Fruit fly (Drosophila melanogaster): ENCODE data around the gene CG4374.

The CG4374 gene

DNA sequence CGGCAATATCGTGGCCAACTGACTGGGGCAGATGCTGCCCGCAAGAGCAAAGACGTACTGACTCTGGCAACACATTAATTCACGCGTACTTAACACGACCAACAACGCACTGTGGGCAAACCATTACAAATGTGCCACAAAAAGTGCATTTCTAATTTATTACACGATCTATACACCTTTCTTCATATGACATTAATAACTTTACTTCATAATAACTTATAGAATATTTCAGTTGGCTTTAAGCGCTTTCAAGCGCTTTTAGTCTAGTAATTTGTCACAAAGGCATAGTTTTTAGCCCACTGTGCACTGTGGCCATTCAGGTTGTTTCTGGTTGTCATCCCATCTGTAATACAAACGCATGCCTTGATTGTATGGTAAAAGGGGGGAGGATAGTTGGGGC is 103.8 kb downstream of the CG4374 start:
- TF ChIP-seq Vsx2 (GFP tag; optimal IDR thresholded peaks at IDR 0.05; ENCODE audit: partially characterized antibody) (no peak), rgr (GFP tag; optimal IDR thresholded peaks at IDR 0.05) (no peak), usp (GFP tag; optimal IDR thresholded peaks at IDR 0.05) (no peak), CG32264 (GFP tag; optimal IDR thresholded peaks at IDR 0.05) (no peak), Rel (GFP tag; optimal IDR thresholded peaks at IDR 0.05) (no peak), Rel (tag; optimal IDR thresholded peaks at IDR 0.05) (no peak), Mio (GFP tag; optimal IDR thresholded peaks at IDR 0.05) (no peak), h (GFP tag; optimal IDR thresholded peaks at IDR 0.05) (no peak), br (GFP tag; optimal IDR thresholded peaks at IDR 0.05) (no peak), woc (GFP tag; optimal IDR thresholded peaks at IDR 0.05) (no peak), Jra (GFP tag; optimal IDR thresholded peaks at IDR 0.05) (no peak), Myc (optimal IDR thresholded peaks at IDR 0.05) (no peak), jim (GFP tag; optimal IDR thresholded peaks at IDR 0.05) (no peak), tai (GFP tag; optimal IDR thresholded peaks at IDR 0.05) (no peak), psq (GFP tag; optimal IDR thresholded peaks at IDR 0.05) (no peak), GATAd (GFP tag; optimal IDR thresholded peaks at IDR 0.05) (no peak), Hr83 (GFP tag; optimal IDR thresholded peaks at IDR 0.05; ENCODE audit: poor library complexity, severe bottlenecking) (no peak), dsf (GFP tag; optimal IDR thresholded peaks at IDR 0.05; ENCODE audit: borderline replicate concordance) (no peak)

DNA sequence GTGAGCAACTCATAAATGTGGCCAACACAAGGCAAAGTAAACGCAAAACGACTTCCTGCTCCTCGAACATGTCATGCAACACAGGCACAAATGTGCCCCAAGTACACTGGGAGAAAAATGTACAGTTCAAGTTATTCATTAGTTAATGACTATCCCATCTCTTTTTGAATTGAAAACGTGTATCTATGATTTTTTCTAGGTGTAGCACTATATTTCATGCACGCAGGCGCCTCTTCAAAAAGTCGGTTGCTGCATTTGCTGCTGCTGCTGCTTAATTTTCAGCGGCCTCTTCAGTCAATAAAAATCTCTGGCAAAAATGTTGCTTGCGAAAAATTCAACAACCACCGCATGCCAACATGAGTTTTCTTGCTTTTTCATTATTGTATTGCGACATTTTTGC is 104.5 kb downstream of the CG4374 start:
- TF ChIP-seq fru (GFP tag; optimal IDR thresholded peaks at IDR 0.05) (no peak), tai (GFP tag; optimal IDR thresholded peaks at IDR 0.05) (no peak), Hnf4 (GFP tag; optimal IDR thresholded peaks at IDR 0.05) (no peak), br (GFP tag; optimal IDR thresholded peaks at IDR 0.05) (no peak), sv (GFP tag; optimal IDR thresholded peaks at IDR 0.05) (no peak), ey (GFP tag; optimal IDR thresholded peaks at IDR 0.05) (no peak), foxo (GFP tag; optimal IDR thresholded peaks at IDR 0.05) (no peak), N (GFP tag; optimal IDR thresholded peaks at IDR 0.05) (no peak), h (GFP tag; optimal IDR thresholded peaks at IDR 0.05) (no peak), lola (GFP tag; optimal IDR thresholded peaks at IDR 0.05) (no peak), Mio (GFP tag; optimal IDR thresholded peaks at IDR 0.05) (no peak), jim (GFP tag; optimal IDR thresholded peaks at IDR 0.05) (no peak), Vsx2 (GFP tag; optimal IDR thresholded peaks at IDR 0.05; ENCODE audit: partially characterized antibody) (no peak), CG9705 (GFP tag; optimal IDR thresholded peaks at IDR 0.05) (no peak)

DNA sequence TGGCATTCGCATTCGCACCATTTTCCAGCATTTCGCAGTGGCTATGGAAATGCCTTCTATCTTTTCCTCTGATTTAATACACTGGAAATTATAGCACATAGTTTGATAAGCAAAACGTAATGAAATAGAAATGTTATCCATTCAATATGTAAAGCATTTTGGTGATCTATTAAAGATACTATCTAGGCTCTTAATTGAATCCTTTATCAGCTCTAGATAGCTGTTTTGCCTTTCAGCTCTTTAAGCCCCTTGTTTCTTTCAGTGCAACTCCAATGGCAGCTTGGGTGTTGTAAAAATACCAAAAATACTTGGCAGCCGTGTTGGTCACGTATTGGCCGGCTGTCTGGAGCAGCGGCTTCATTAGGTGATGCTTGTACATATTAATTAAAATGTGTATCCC is 107.0 kb downstream of the CG4374 start:
- no peak for TF ChIP-seq Hnf4 (GFP tag; optimal IDR thresholded peaks at IDR 0.05)

DNA sequence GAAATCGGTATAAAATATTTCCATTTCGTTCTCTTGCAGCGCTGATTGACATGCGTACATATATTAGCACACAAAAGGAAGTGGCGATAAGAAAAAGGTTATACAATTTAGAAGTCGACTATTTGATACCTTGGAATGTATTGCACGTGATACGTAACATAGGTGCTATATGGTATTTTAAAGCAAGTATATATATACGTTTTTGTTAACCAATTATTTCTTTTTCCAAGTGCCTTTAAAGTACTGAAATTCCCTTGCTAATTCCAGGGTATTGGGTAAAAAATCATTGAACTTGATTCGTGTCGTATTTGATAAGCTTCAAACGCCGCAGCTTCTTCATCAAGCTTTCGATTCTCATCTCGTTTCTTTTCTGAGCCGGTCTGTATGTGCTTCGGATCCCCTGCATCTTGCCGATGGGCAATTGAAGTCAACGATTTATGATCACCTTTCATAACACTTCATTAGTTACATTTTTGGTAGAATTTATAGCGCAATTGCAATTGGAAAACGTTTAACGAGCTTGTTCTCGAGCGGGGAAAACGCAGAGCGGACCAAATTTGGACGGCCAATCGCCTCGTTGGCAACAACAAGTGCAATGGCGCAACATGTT is 108.5 kb downstream of the CG4374 start, which contains the start of gene CG4408:
Gene CG4408 (minus strand): TSS at position 60 of the 610 bp plus-strand sequence.
- peak; percentile 90 for TF ChIP-seq CG9705 (GFP tag; optimal IDR thresholded peaks at IDR 0.05)
- no peak for TF ChIP-seq tai (GFP tag; optimal IDR thresholded peaks at IDR 0.05)
- TF ChIP-seq h (GFP tag; optimal IDR thresholded peaks at IDR 0.05) = peak; percentile 52
- TF ChIP-seq sv (GFP tag; optimal IDR thresholded peaks at IDR 0.05) = peak; percentile 14
- TF ChIP-seq Sp1 (GFP tag; optimal IDR thresholded peaks at IDR 0.05) = peak; percentile 90
- TF ChIP-seq Jra (GFP tag; optimal IDR thresholded peaks at IDR 0.05) = peak; percentile 83
- no peak for TF ChIP-seq N (GFP tag; optimal IDR thresholded peaks at IDR 0.05)
- TF ChIP-seq pan (optimal IDR thresholded peaks at IDR 0.05) = peak; percentile 72
- TF ChIP-seq jim (GFP tag; optimal IDR thresholded peaks at IDR 0.05) = no peak
- peak; percentile 80 for TF ChIP-seq dmrt93B (GFP tag; optimal IDR thresholded peaks at IDR 0.05)
- TF ChIP-seq br (GFP tag; optimal IDR thresholded peaks at IDR 0.05) = peak; percentile 93
- TF ChIP-seq rgr (GFP tag; optimal IDR thresholded peaks at IDR 0.05) = peak; percentile 90
- TF ChIP-seq woc (GFP tag; optimal IDR thresholded peaks at IDR 0.05) = peak; percentile 86
- TF ChIP-seq Hr78 (GFP tag; optimal IDR thresholded peaks at IDR 0.05) = no peak
- TF ChIP-seq OdsH (GFP tag; optimal IDR thresholded peaks at IDR 0.05) = peak; percentile 93
- no peak for TF ChIP-seq Abd-B (GFP tag; optimal IDR thresholded peaks at IDR 0.05)
- TF ChIP-seq lola (GFP tag; optimal IDR thresholded peaks at IDR 0.05) = no peak
- TF ChIP-seq dsf (GFP tag; optimal IDR thresholded peaks at IDR 0.05; ENCODE audit: borderline replicate concordance) = peak; percentile 55
- no peak for TF ChIP-seq dl (GFP tag; optimal IDR thresholded peaks at IDR 0.05; ENCODE audit: insufficient read depth in 1 of 2, partially characterized antibody in 2 of 2)
- no peak for TF ChIP-seq Myc (optimal IDR thresholded peaks at IDR 0.05)
- TF ChIP-seq brk (GFP tag; optimal IDR thresholded peaks at IDR 0.05) = peak; percentile 84
- peak; percentile 1 for TF ChIP-seq Mio (GFP tag; optimal IDR thresholded peaks at IDR 0.05)
- TF ChIP-seq Vsx2 (GFP tag; optimal IDR thresholded peaks at IDR 0.05; ENCODE audit: partially characterized antibody) = no peak
- no peak for TF ChIP-seq Dfd (GFP tag; optimal IDR thresholded peaks at IDR 0.05)
- peak; percentile 94 for TF ChIP-seq Hnf4 (GFP tag; optimal IDR thresholded peaks at IDR 0.05)
- no peak for TF ChIP-seq Rel (GFP tag; optimal IDR thresholded peaks at IDR 0.05)
- peak; percentile 68 for TF ChIP-seq Rel (tag; optimal IDR thresholded peaks at IDR 0.05)
- peak in 1 of 2 experiments; percentile 93 for TF ChIP-seq foxo (GFP tag; optimal IDR thresholded peaks at IDR 0.05)
- TF ChIP-seq GATAd (GFP tag; optimal IDR thresholded peaks at IDR 0.05) = peak; percentile 52
- no peak for TF ChIP-seq Dif (GFP tag; optimal IDR thresholded peaks at IDR 0.05; ENCODE audit: partially characterized antibody)
- TF ChIP-seq Hr83 (GFP tag; optimal IDR thresholded peaks at IDR 0.05; ENCODE audit: poor library complexity, severe bottlenecking) = no peak
- TF ChIP-seq CG32264 (GFP tag; optimal IDR thresholded peaks at IDR 0.05) = no peak
- no peak for TF ChIP-seq CrebA (GFP tag; optimal IDR thresholded peaks at IDR 0.05; ENCODE audit: borderline replicate concordance)
- TF ChIP-seq fru (GFP tag; optimal IDR thresholded peaks at IDR 0.05) = peak; percentile 91
- TF ChIP-seq sage (GFP tag; optimal IDR thresholded peaks at IDR 0.05) = peak; percentile 75
- TF ChIP-seq psq (GFP tag; optimal IDR thresholded peaks at IDR 0.05) = peak; percentile 86
- TF ChIP-seq usp (GFP tag; optimal IDR thresholded peaks at IDR 0.05) = no peak
- TF ChIP-seq HLH106 (tag; optimal IDR thresholded peaks at IDR 0.05) = peak; percentile 93
- TF ChIP-seq ey (GFP tag; optimal IDR thresholded peaks at IDR 0.05) = peak; percentile 95

Data from whole organism, wandering third instar larva.